Worm (Caenorhabditis elegans) whole organism, L4/young adult: ENCODE measurements around the gene C35A5.4.

Experiments used
- W03F9.2 ChIP-seq: fragments of 150-350 bp; optimal IDR thresholded peaks from 2 replicates; lab custom pipeline; 2014; ENCODE audit warnings: missing biosample characterization, missing genetic modification characterization
- him-1 ChIP-seq: sonication (generic microtip); optimal IDR thresholded peaks from 2 replicates; lab custom pipeline; 2016; ENCODE audit warnings: missing genotype, missing genetic modification reagents, missing genetic modification characterization, missing compliant biosample characterization

- TF ChIP-seq him-1, result no peak
- TF ChIP-seq W03F9.2 (tag; lab: Kevin White, UChicago), result no peak
Measured at ce11 chrV:10493150-10493549, 3.7 kb upstream of the C35A5.4 start, which contains the start of gene ugt-33.
